Fruit fly (Drosophila melanogaster) whole organism, embryonic: ENCODE measurements around the gene CG31019.

Source experiments
- BEAF-32 ChIP-seq: fragments of 200-800 bp; sonication (Bioruptor generic); optimal IDR thresholded peaks from 3 replicates; lab custom pipeline; 2017; ENCODE audit warnings: missing biosample characterization, missing genetic modification characterization, mild to moderate bottlenecking, moderate library complexity, missing genetic modification reagents
- Bteb2 ChIP-seq: fragments of 200-800 bp; sonication (Bioruptor generic); optimal IDR thresholded peaks from 2 replicates; lab custom pipeline; 2016; ENCODE audit warnings: missing biosample characterization, missing genetic modification characterization
- CG10654 ChIP-seq: fragments of 200-800 bp; sonication (Bioruptor generic); optimal IDR thresholded peaks from 2 replicates; lab custom pipeline; 2016; ENCODE audit warnings: missing biosample characterization, missing genetic modification characterization
- CG12155 ChIP-seq: fragments of 200-800 bp; sonication (Bioruptor generic); optimal IDR thresholded peaks from 3 replicates; lab custom pipeline; 2016; ENCODE audit warnings: missing biosample characterization, missing genetic modification characterization
- CG12744 ChIP-seq: fragments of 200-800 bp; sonication (Bioruptor generic); optimal IDR thresholded peaks from 2 replicates; lab custom pipeline; 2016; ENCODE audit warnings: missing biosample characterization, missing genetic modification characterization
- CG13424 ChIP-seq: fragments of 200-800 bp; sonication (Bioruptor generic); optimal IDR thresholded peaks from 2 replicates; lab custom pipeline; 2019; ENCODE audit warnings: missing biosample characterization, mild to moderate bottlenecking, missing genetic modification characterization, moderate library complexity
- CG1529 ChIP-seq: fragments of 200-800 bp; sonication (Bioruptor generic); optimal IDR thresholded peaks from 3 replicates; lab custom pipeline; 2018; ENCODE audit warnings: missing biosample characterization, missing genetic modification characterization
- CG15696 ChIP-seq: fragments of 200-800 bp; sonication (Bioruptor generic); optimal IDR thresholded peaks from 2 replicates; lab custom pipeline; 2019; ENCODE audit warnings: missing biosample characterization, mild to moderate bottlenecking, missing genetic modification characterization, moderate library complexity
- CG1647 ChIP-seq: fragments of 200-800 bp; sonication (Bioruptor generic); optimal IDR thresholded peaks from 3 replicates; lab custom pipeline; 2016; ENCODE audit warnings: missing biosample characterization, missing genetic modification characterization
- CG16815 ChIP-seq: fragments of 200-800 bp; sonication (Bioruptor generic); optimal IDR thresholded peaks from 3 replicates; lab custom pipeline; 2017; ENCODE audit warnings: missing biosample characterization, mild to moderate bottlenecking, missing genetic modification characterization
- CG17328 ChIP-seq: fragments of 200-800 bp; sonication (Bioruptor generic); IDR thresholded peaks from 2 replicates; pipeline ENCODE4 v1.3.6; 2022; ENCODE audit warnings: missing biosample characterization, missing genetic modification characterization
- CG18764 ChIP-seq: fragments of 200-800 bp; sonication (Bioruptor generic); optimal IDR thresholded peaks from 3 replicates; lab custom pipeline; 2016; ENCODE audit warnings: missing biosample characterization, missing genetic modification characterization
- CG3407 ChIP-seq: fragments of 200-800 bp; sonication (Bioruptor generic); optimal IDR thresholded peaks from 2 replicates; lab custom pipeline; 2018; ENCODE audit warnings: missing biosample characterization, mild to moderate bottlenecking, missing genetic modification characterization
- CG34376 ChIP-seq: fragments of 200-800 bp; sonication (Bioruptor generic); optimal IDR thresholded peaks from 2 replicates; lab custom pipeline; 2018; ENCODE audit warnings: missing biosample characterization, mild to moderate bottlenecking, missing genetic modification characterization
- CG43689 ChIP-seq: fragments of 200-800 bp; sonication (Bioruptor generic); IDR thresholded peaks from 2 replicates; pipeline ENCODE4 v1.3.6; 2022; ENCODE audit warnings: missing biosample characterization, missing genetic modification characterization
- CG5953 ChIP-seq: fragments of 200-800 bp; sonication (Bioruptor generic); IDR thresholded peaks from 2 replicates; pipeline ENCODE4 v1.3.6; 2022; ENCODE audit warnings: missing biosample characterization, missing genetic modification characterization
- CG6654 ChIP-seq: fragments of 200-800 bp; sonication (Bioruptor generic); optimal IDR thresholded peaks from 2 replicates; lab custom pipeline; 2017; ENCODE audit warnings: missing biosample characterization, mild to moderate bottlenecking, missing genetic modification characterization
- CG6765 ChIP-seq: fragments of 200-800 bp; sonication (Bioruptor generic); optimal IDR thresholded peaks from 3 replicates; lab custom pipeline; 2017; ENCODE audit warnings: missing biosample characterization, mild to moderate bottlenecking, missing genetic modification characterization
- CG7372 ChIP-seq: fragments of 200-800 bp; sonication (Bioruptor generic); IDR thresholded peaks from 2 replicates; pipeline ENCODE4 v1.3.6; 2022; ENCODE audit warnings: missing biosample characterization, missing genetic modification characterization
- CG8281 ChIP-seq: fragments of 200-800 bp; sonication (Bioruptor generic); optimal IDR thresholded peaks from 2 replicates; lab custom pipeline; 2018; ENCODE audit warnings: missing biosample characterization, mild to moderate bottlenecking, missing genetic modification characterization, moderate library complexity
- CG8924 ChIP-seq: fragments of 200-800 bp; optimal IDR thresholded peaks from 3 replicates; lab custom pipeline; 2019; ENCODE audit warnings: missing biosample characterization, mild to moderate bottlenecking, missing genetic modification characterization, moderate library complexity
- CkIIα-i1 ChIP-seq: fragments of 200-800 bp; sonication (Bioruptor generic); IDR thresholded peaks from 2 replicates; pipeline ENCODE4 v1.3.6; 2022; ENCODE audit warnings: missing biosample characterization, missing genetic modification characterization
- Dad ChIP-seq: fragments of 200-800 bp; sonication (Bioruptor generic); optimal IDR thresholded peaks from 3 replicates; lab custom pipeline; 2016; ENCODE audit warnings: missing biosample characterization, missing genetic modification characterization
- Dip3 ChIP-seq: fragments of 200-800 bp; sonication (Bioruptor generic); optimal IDR thresholded peaks from 3 replicates; lab custom pipeline; 2016; ENCODE audit warnings: missing biosample characterization, missing genetic modification characterization
- Dref ChIP-seq: fragments of 200-800 bp; sonication (Bioruptor generic); IDR thresholded peaks from 2 replicates; pipeline ENCODE4 v1.3.6; 2022; ENCODE audit warnings: missing biosample characterization, missing genetic modification characterization
- Eip74EF ChIP-seq, 2 experiments: fragments of 200-800 bp in 1 of 2; fragments of >200 bp in 1 of 2; sonication (Bioruptor generic) in 1 of 2; optimal IDR thresholded peaks; 2 replicates each; lab custom pipeline; 2017 to 2019; ENCODE audit warnings: missing biosample characterization in 2 of 2, missing genetic modification characterization in 2 of 2, mild to moderate bottlenecking in 1 of 2, moderate library complexity in 1 of 2
- HHEX ChIP-seq: fragments of 200-800 bp; sonication (Bioruptor generic); optimal IDR thresholded peaks from 3 replicates; lab custom pipeline; 2017; ENCODE audit warnings: missing biosample characterization, mild to moderate bottlenecking, missing genetic modification characterization, missing genetic modification reagents
- Hr39 ChIP-seq: fragments of >200 bp; optimal IDR thresholded peaks from 2 replicates; lab custom pipeline; 2017
- Myb ChIP-seq: fragments of 200-800 bp; sonication (Bioruptor generic); optimal IDR thresholded peaks from 2 replicates; lab custom pipeline; 2016; ENCODE audit warnings: missing biosample characterization, missing genetic modification characterization
- Oli ChIP-seq: fragments of 200-800 bp; sonication (Bioruptor generic); optimal IDR thresholded peaks from 2 replicates; lab custom pipeline; 2018; ENCODE audit warnings: missing biosample characterization, mild to moderate bottlenecking, missing genetic modification characterization, moderate library complexity
- ap ChIP-seq: fragments of 200-800 bp; sonication (Bioruptor generic); IDR thresholded peaks from 2 replicates; pipeline ENCODE4 v1.3.6; 2022; ENCODE audit warnings: missing biosample characterization, missing genetic modification characterization
- bowl ChIP-seq: fragments of 200-800 bp; sonication (Bioruptor generic); IDR thresholded peaks from 2 replicates; pipeline ENCODE4 v1.3.6; 2022; ENCODE audit warnings: missing biosample characterization, missing genetic modification characterization
- bsh ChIP-seq, 2 experiments: fragments of 200-800 bp; sonication (Bioruptor generic); optimal IDR thresholded peaks; 2 replicates each; lab custom pipeline; 2017 to 2018; ENCODE audit warnings: mild to moderate bottlenecking in 2 of 2, missing biosample characterization in 2 of 2, missing genetic modification characterization in 2 of 2, moderate library complexity in 1 of 2
- cad ChIP-seq: fragments of >200 bp; optimal IDR thresholded peaks from 2 replicates; lab custom pipeline; 2017; ENCODE audit warnings: missing biosample characterization, missing genetic modification characterization
- chif ChIP-seq, 2 experiments: fragments of 200-800 bp; sonication (Bioruptor generic); optimal IDR thresholded peaks; 3 replicates each; lab custom pipeline; 2016; ENCODE audit warnings: missing biosample characterization in 2 of 2, missing genetic modification characterization in 2 of 2
- dimm ChIP-seq: fragments of 200-800 bp; sonication (Bioruptor generic); IDR thresholded peaks from 2 replicates; pipeline ENCODE4 v1.3.6; 2022; ENCODE audit warnings: missing biosample characterization, missing genetic modification characterization
- disco-r ChIP-seq: fragments of 200-800 bp; sonication (Bioruptor generic); optimal IDR thresholded peaks from 2 replicates; lab custom pipeline; 2016; ENCODE audit warnings: missing biosample characterization, missing genetic modification characterization
- ems ChIP-seq: fragments of 200-800 bp; sonication (Bioruptor generic); optimal IDR thresholded peaks from 3 replicates; lab custom pipeline; 2016; ENCODE audit warnings: missing biosample characterization, missing genetic modification characterization
- gce ChIP-seq: fragments of 200-800 bp; sonication (Bioruptor generic); IDR thresholded peaks from 3 replicates; pipeline ENCODE4 v1.3.6; 2022; ENCODE audit warnings: missing biosample characterization, missing genetic modification characterization
- gt ChIP-seq: fragments of 200-800 bp; sonication (Bioruptor generic); IDR thresholded peaks from 2 replicates; pipeline ENCODE4 v1.3.6; 2022; ENCODE audit warnings: missing biosample characterization, missing genetic modification characterization
- hkb ChIP-seq, 2 experiments: fragments of 200-800 bp in 1 of 2; fragments of >200 bp in 1 of 2; sonication (Bioruptor generic) in 1 of 2; IDR thresholded peaks in 1 of 2; optimal IDR thresholded peaks in 1 of 2; 2 replicates each; pipeline versions ENCODE4 v1.3.6 to Lab custom; 2017 to 2022; ENCODE audit warnings: missing biosample characterization in 1 of 2, missing genetic modification characterization in 1 of 2
- kay ChIP-seq: fragments of 200-800 bp; sonication (Bioruptor generic); optimal IDR thresholded peaks from 2 replicates; lab custom pipeline; 2016; ENCODE audit warnings: missing biosample characterization, missing genetic modification characterization
- klu ChIP-seq: fragments of 200-800 bp; sonication (Bioruptor generic); IDR thresholded peaks from 2 replicates; pipeline ENCODE4 v1.3.6; 2022; ENCODE audit warnings: missing biosample characterization, missing genetic modification characterization
- lilli ChIP-seq: fragments of 200-800 bp; sonication (Bioruptor generic); optimal IDR thresholded peaks from 3 replicates; lab custom pipeline; 2016; ENCODE audit warnings: missing biosample characterization, missing genetic modification characterization
- peb ChIP-seq: fragments of 200-800 bp; sonication (Bioruptor generic); IDR thresholded peaks from 2 replicates; pipeline ENCODE4 v1.3.6; 2022; ENCODE audit warnings: missing biosample characterization, missing genetic modification characterization
- repo ChIP-seq: fragments of 200-800 bp; sonication (Bioruptor generic); optimal IDR thresholded peaks from 2 replicates; lab custom pipeline; 2016; ENCODE audit warnings: missing biosample characterization, missing genetic modification characterization
- tx ChIP-seq: fragments of 200-800 bp; sonication (Bioruptor generic); optimal IDR thresholded peaks from 2 replicates; lab custom pipeline; 2016; ENCODE audit warnings: missing biosample characterization, missing genetic modification characterization
- usp ChIP-seq: fragments of >200 bp; optimal IDR thresholded peaks from 2 replicates; lab custom pipeline; 2017; ENCODE audit warnings: missing biosample characterization, missing genetic modification characterization
- wek ChIP-seq: fragments of 200-800 bp; sonication (Bioruptor generic); optimal IDR thresholded peaks from 3 replicates; lab custom pipeline; 2018; ENCODE audit warnings: missing biosample characterization, mild to moderate bottlenecking, missing genetic modification characterization, moderate library complexity

Gene CG31019

DNA sequence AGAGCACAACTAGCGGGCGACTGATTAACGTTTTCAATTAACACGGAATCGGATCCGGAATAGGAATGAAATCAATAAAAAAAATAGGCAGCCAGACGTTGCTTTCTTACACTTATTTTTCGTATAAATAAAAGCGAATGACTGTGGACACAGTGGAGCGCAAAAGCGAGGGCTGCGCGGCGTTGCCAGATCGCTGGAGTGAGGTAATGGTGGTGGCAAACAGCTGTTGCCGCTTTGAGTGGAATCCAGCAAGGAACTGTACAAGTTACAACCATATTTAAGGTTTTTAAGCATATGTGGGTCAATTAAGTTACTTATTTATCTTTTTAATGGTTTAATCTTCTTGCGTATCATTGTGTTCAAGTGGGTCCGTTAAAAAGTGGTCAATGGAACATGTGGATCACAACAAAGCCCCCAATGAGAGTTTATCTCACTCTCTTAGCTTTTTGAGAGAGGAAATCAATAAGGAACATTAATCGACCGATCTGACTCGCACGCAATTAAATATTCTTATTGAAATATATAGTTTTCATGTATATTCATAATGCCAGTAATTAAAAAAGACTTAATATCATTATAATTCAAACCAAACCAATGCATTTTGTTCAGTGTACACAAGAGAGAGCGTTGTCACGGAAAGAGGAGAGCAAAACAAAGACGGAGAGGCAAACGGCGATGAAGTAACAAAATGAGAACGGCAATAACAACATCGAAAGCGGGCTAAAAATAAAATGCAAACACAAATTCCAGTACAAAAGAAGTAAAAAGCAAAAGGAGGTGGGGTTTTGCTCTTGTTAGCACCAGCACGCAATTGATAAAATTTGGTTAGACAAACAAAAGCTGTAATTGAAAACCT is 3.6 kb downstream of the CG31019 start (continued):
- TF ChIP-seq CG8281 (peak; percentile 63), chif (GFP tag; optimal IDR thresholded peaks at IDR 0.05; lab: Kevin White, UChicago) (peak; percentile 81 to 86), CG12155 (GFP tag; lab: Kevin White, UChicago) (peak; percentile 83), CG1529 (GFP tag; lab: Kevin White, UChicago) (peak; percentile 80), CG17328 (GFP tag; lab: Robert Waterston, UW) (peak; percentile 96), Hr39 (lab: Kevin White, UChicago) (no peak), CG6654 (peak; percentile 76), tx (GFP tag; lab: Kevin White, UChicago) (peak; percentile 84), BEAF-32 (peak; percentile 26), Eip74EF (GFP tag; optimal IDR thresholded peaks at IDR 0.05; lab: Kevin White, UChicago) (peak in 1 of 2 experiments; percentile 90), CG7372 (GFP tag; lab: Robert Waterston, UW) (peak; percentile 86), gce (peak; percentile 92), lilli (peak; percentile 93), CG34376 (GFP tag; lab: Kevin White, UChicago) (peak; percentile 55), CG16815 (peak; percentile 64), dimm (GFP tag; lab: Robert Waterston, UW) (peak; percentile 77), bowl (GFP tag; lab: Robert Waterston, UW) (peak; percentile 92), CG13424 (tag; lab: Kevin White, UChicago) (peak; percentile 90), ap (GFP tag; lab: Robert Waterston, UW) (peak; percentile 92), hkb (optimal IDR thresholded peaks at IDR 0.05; lab: Kevin White, UChicago) (no peak), hkb (GFP tag; IDR thresholded peaks at IDR 0.05; lab: Robert Waterston, UW) (peak; percentile 98), wek (GFP tag; lab: Kevin White, UChicago) (peak; percentile 73), klu (GFP tag; lab: Robert Waterston, UW) (peak; percentile 82), bsh (GFP tag; optimal IDR thresholded peaks at IDR 0.05; lab: Kevin White, UChicago) (peak; percentile 16 to 92), usp (no peak), CG3407 (GFP tag; lab: Kevin White, UChicago) (peak; percentile 82), CG5953 (GFP tag; lab: Robert Waterston, UW) (peak; percentile 92), CG10654 (GFP tag; lab: Kevin White, UChicago) (peak; percentile 83), Bteb2 (GFP tag; lab: Kevin White, UChicago) (peak; percentile 84), CkIIα-i1 (GFP tag; lab: Robert Waterston, UW) (peak; percentile 55; the same call in 1 of the 2 replicates), kay (GFP tag; lab: Kevin White, UChicago) (peak; percentile 83), Myb (GFP tag; lab: Kevin White, UChicago) (peak; percentile 67), CG6765 (GFP tag; lab: Kevin White, UChicago) (peak; percentile 89), repo (GFP tag; lab: Kevin White, UChicago) (peak; percentile 80), cad (GFP tag; lab: Kevin White, UChicago) (no peak), HHEX (peak; percentile 91), Oli (tag; lab: Kevin White, UChicago) (peak; percentile 91), CG8924 (peak; percentile 93), CG15696 (tag; lab: Kevin White, UChicago) (peak; percentile 74), CG18764 (GFP tag; lab: Kevin White, UChicago) (peak; percentile 88), peb (GFP tag; lab: Robert Waterston, UW) (peak; percentile 86), gt (GFP tag; lab: Robert Waterston, UW) (peak; percentile 57; the same call in 1 of the 2 replicates), CG43689 (peak; percentile 91), Dip3 (GFP tag; lab: Kevin White, UChicago) (peak; percentile 90), Dad (GFP tag; lab: Kevin White, UChicago) (peak; percentile 86), CG1647 (GFP tag; lab: Kevin White, UChicago) (peak; percentile 68), disco-r (peak; percentile 76), ems (GFP tag; lab: Kevin White, UChicago) (peak; percentile 93), CG12744 (peak; percentile 89), Dref (GFP tag; lab: Robert Waterston, UW) (no peak)
